Worm (Caenorhabditis elegans): ENCODE results near the gene Y38H6C.18.

DNA sequence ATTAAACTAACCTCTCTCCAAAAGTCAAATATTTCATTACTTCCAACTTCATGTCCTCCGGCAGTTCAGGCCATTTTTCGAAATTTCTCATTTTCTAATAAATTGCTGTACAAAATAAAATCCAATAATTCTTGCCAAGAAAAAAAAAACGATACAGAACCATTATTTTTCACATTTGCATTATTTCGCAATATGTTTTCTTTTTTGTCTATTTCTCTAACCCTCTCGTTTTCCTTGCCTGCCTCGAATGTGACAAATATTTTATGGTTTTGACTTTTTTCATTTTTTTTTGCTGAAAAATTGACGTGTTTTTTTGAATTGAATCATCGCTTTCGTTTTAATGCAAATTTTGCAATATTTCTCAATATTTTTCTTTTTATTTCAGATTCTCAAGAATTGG is 24.7 kb downstream of the Y38H6C.18 start, which contains the start of the genes Y38H6C.9 and fbxa-150:
- no peak for TF ChIP-seq ama-1 (optimal IDR thresholded peaks at IDR 0.05)
- TF ChIP-seq lin-11 (tag; optimal IDR thresholded peaks at IDR 0.05), result no peak
- no peak for TF ChIP-seq unc-62 (GFP tag; optimal IDR thresholded peaks at IDR 0.05)
- TF ChIP-seq mdl-1 (tag; optimal IDR thresholded peaks at IDR 0.05), result no peak
- no peak for TF ChIP-seq elt-3 (tag; optimal IDR thresholded peaks at IDR 0.05)
- TF ChIP-seq zag-1 (tag; optimal IDR thresholded peaks at IDR 0.05), result no peak
- TF ChIP-seq nhr-10 (tag; optimal IDR thresholded peaks at IDR 0.05), result no peak
